Worm (Caenorhabditis elegans) whole organism, L1 larva: Measurements from ENCODE around the gene grd-16.

Source experiments
- ama-1 ChIP-seq: fragments of 150-350 bp; optimal IDR thresholded peaks from 2 replicates; lab custom pipeline; 2014
- tbx-2 ChIP-seq: sonication (generic microtip); optimal IDR thresholded peaks from 2 replicates; lab custom pipeline; 2016; ENCODE audit warnings: missing genetic modification characterization, missing compliant biosample characterization

DNA sequence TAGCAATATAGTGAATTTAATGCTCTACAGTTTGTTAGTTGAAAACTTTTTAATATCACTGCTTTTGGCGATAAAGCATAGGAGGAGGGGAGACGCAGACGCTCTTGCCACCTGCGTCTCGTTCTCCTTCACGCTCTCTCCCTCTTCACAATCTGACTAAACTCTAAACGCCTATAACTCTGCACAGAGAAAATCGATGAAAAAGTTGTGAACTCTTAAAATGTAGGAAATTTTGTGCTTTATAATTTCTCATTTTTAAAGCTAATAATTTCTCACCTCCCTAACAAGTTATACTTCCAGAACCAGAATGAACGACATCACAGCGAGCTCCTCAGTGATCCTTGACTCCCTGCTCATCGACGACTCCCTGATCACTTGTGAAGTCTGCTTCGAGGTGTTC, 43.8 kb upstream of the grd-16 start, which contains the start of gene C45G7.4:
- TF ChIP-seq ama-1 (lab: Kevin White, UChicago) (no peak), tbx-2 (tag; lab: Kevin White, UChicago) (no peak)
